Worm (Caenorhabditis elegans) whole organism, late embryonic: Measurements from ENCODE around the gene C25H3.16.

Source experiments
- ama-1 ChIP-seq: fragments of 150-350 bp; optimal IDR thresholded peaks from 2 replicates; lab custom pipeline; 2014
- ceh-24 ChIP-seq: sonication (generic microtip); optimal IDR thresholded peaks from 2 replicates; lab custom pipeline; 2016; ENCODE audit warnings: mild to moderate bottlenecking, missing genetic modification characterization, missing compliant biosample characterization
- ceh-9 ChIP-seq: sonication (generic microtip); optimal IDR thresholded peaks from 2 replicates; lab custom pipeline; 2016; ENCODE audit warnings: mild to moderate bottlenecking, missing genetic modification characterization, inconsistent platforms, missing compliant biosample characterization
- elt-2 ChIP-seq: sonication (generic microtip); optimal IDR thresholded peaks from 2 replicates; lab custom pipeline; 2016; ENCODE audit warnings: missing genetic modification reagents, missing genetic modification characterization, missing compliant biosample characterization
- eyg-1 ChIP-seq: sonication (generic microtip); optimal IDR thresholded peaks from 2 replicates; lab custom pipeline; 2016; ENCODE audit warnings: missing genotype, missing genetic modification characterization, missing compliant biosample characterization
- nhr-11 ChIP-seq: fragments of 150-350 bp; optimal IDR thresholded peaks from 2 replicates; lab custom pipeline; 2014; ENCODE audit warnings: missing biosample characterization, missing genetic modification characterization
- nhr-232 ChIP-seq: sonication (generic microtip); optimal IDR thresholded peaks from 2 replicates; lab custom pipeline; 2016; ENCODE audit warnings: missing genetic modification characterization, missing compliant biosample characterization
- odd-2 ChIP-seq: sonication (generic microtip); optimal IDR thresholded peaks from 2 replicates; lab custom pipeline; 2017; ENCODE audit warnings: antibody characterized with exemption, mild to moderate bottlenecking, missing genetic modification characterization, missing compliant biosample characterization
- pha-4 ChIP-seq: fragments of 150-350 bp; optimal IDR thresholded peaks from 2 replicates; lab custom pipeline; 2018; ENCODE audit warnings: missing biosample characterization, missing genetic modification reagents, missing genetic modification characterization
- tbx-2 ChIP-seq: sonication (generic microtip); optimal IDR thresholded peaks from 2 replicates; lab custom pipeline; 2016; ENCODE audit warnings: missing genetic modification characterization, missing compliant biosample characterization

- TF ChIP-seq elt-2 (tag; lab: Kevin White, UChicago) (no peak), nhr-232 (tag; lab: Kevin White, UChicago) (no peak), pha-4 (tag; lab: Kevin White, UChicago) (no peak), tbx-2 (tag; lab: Kevin White, UChicago) (no peak), eyg-1 (no peak), ama-1 (lab: Kevin White, UChicago) (no peak), ceh-24 (tag; lab: Kevin White, UChicago) (no peak), ceh-9 (tag; lab: Kevin White, UChicago) (no peak), odd-2 (no peak), nhr-11 (tag; lab: Kevin White, UChicago) (no peak)
Measured at ce11 chrII:5667540-5667939, 1.4 kb downstream of the C25H3.16 start.
